Fruit fly (Drosophila melanogaster) whole organism, embryonic: Measurements from ENCODE around the gene SerRS-m.
A peak's percentile ranks its signal among the peaks of the same experiment; 100 is the strongest.

ENCODE experiments used
- Blimp-1 ChIP-seq: fragments of 200-800 bp; sonication (Bioruptor generic); optimal IDR thresholded peaks from 3 replicates; lab custom pipeline; 2018; ENCODE audit warnings: missing biosample characterization, missing genetic modification characterization, mild to moderate bottlenecking, moderate library complexity, missing genetic modification reagents
- CG12071 ChIP-seq: fragments of 200-800 bp; sonication (Bioruptor generic); optimal IDR thresholded peaks from 3 replicates; lab custom pipeline; 2018; ENCODE audit warnings: missing biosample characterization, mild to moderate bottlenecking, missing genetic modification characterization
- CG12155 ChIP-seq: fragments of 200-800 bp; sonication (Bioruptor generic); optimal IDR thresholded peaks from 3 replicates; lab custom pipeline; 2016; ENCODE audit warnings: missing biosample characterization, missing genetic modification characterization
- CG12659 ChIP-seq: fragments of 200-800 bp; sonication (Bioruptor generic); optimal IDR thresholded peaks from 3 replicates; lab custom pipeline; 2017; ENCODE audit warnings: mild to moderate bottlenecking, missing biosample characterization, missing genetic modification reagents, missing genetic modification characterization
- CG12942 ChIP-seq: fragments of 200-800 bp; sonication (Bioruptor generic); optimal IDR thresholded peaks from 3 replicates; lab custom pipeline; 2016; ENCODE audit warnings: missing biosample characterization, missing genetic modification characterization
- CG14014 ChIP-seq: fragments of 200-800 bp; sonication (Bioruptor generic); IDR thresholded peaks from 2 replicates; pipeline ENCODE4 v1.3.6; 2022; ENCODE audit warnings: missing biosample characterization, missing genetic modification characterization
- CG17912 ChIP-seq: fragments of 200-800 bp; sonication (Bioruptor generic); optimal IDR thresholded peaks from 2 replicates; lab custom pipeline; 2018; ENCODE audit warnings: missing biosample characterization, mild to moderate bottlenecking, missing genetic modification characterization
- CG18011 ChIP-seq: fragments of 200-800 bp; sonication (Bioruptor generic); optimal IDR thresholded peaks from 2 replicates; lab custom pipeline; 2017; ENCODE audit warnings: missing biosample characterization, missing genetic modification characterization, mild to moderate bottlenecking, moderate library complexity, missing genotype
- CG18599 ChIP-seq: fragments of 200-800 bp; sonication (Bioruptor generic); optimal IDR thresholded peaks from 3 replicates; lab custom pipeline; 2017; ENCODE audit warnings: missing biosample characterization, missing genetic modification characterization, mild to moderate bottlenecking, moderate library complexity, missing genetic modification reagents
- CG2889 ChIP-seq: fragments of 200-800 bp; sonication (Bioruptor generic); IDR thresholded peaks from 3 replicates; pipeline ENCODE4 v1.3.6; 2022; ENCODE audit warnings: missing biosample characterization, missing genetic modification characterization
- CG30403 ChIP-seq: fragments of 200-800 bp; sonication (Bioruptor generic); optimal IDR thresholded peaks from 3 replicates; lab custom pipeline; 2016; ENCODE audit warnings: missing biosample characterization, missing genetic modification characterization
- CG34422 ChIP-seq: fragments of 200-800 bp; sonication (Bioruptor generic); IDR thresholded peaks from 3 replicates; pipeline ENCODE4 v1.3.6; 2022; ENCODE audit warnings: missing biosample characterization, missing genetic modification characterization
- CG4404 ChIP-seq: fragments of 200-800 bp; sonication (Bioruptor generic); IDR thresholded peaks from 2 replicates; pipeline ENCODE4 v1.3.6; 2022; ENCODE audit warnings: missing biosample characterization, missing genetic modification characterization
- CG4820 ChIP-seq: fragments of 200-800 bp; sonication (Bioruptor generic); optimal IDR thresholded peaks from 3 replicates; lab custom pipeline; 2016; ENCODE audit warnings: missing biosample characterization, missing genetic modification characterization
- CG6683 ChIP-seq: fragments of 200-800 bp; sonication (Bioruptor generic); optimal IDR thresholded peaks from 2 replicates; lab custom pipeline; 2017; ENCODE audit warnings: missing biosample characterization, mild to moderate bottlenecking, missing genetic modification characterization, missing genetic modification reagents
- CG6791 ChIP-seq: fragments of 200-800 bp; sonication (Bioruptor generic); IDR thresholded peaks from 3 replicates; pipeline ENCODE4 v1.3.6; 2022; ENCODE audit warnings: missing biosample characterization, missing genetic modification characterization; ENCODE audit not compliant: partially characterized antibody
- CG7357 ChIP-seq: fragments of 200-800 bp; sonication (Bioruptor generic); IDR thresholded peaks from 3 replicates; pipeline ENCODE4 v1.3.6; 2022; ENCODE audit warnings: missing biosample characterization, missing genetic modification characterization
- Dip3 ChIP-seq: fragments of 200-800 bp; sonication (Bioruptor generic); optimal IDR thresholded peaks from 3 replicates; lab custom pipeline; 2016; ENCODE audit warnings: missing biosample characterization, missing genetic modification characterization
- Doc3 ChIP-seq: fragments of 200-800 bp; sonication (Bioruptor generic); IDR thresholded peaks from 3 replicates; pipeline ENCODE4 v1.3.6; 2022; ENCODE audit warnings: missing biosample characterization, missing genetic modification characterization; ENCODE audit not compliant: partially characterized antibody
- Dp ChIP-seq: fragments of 200-800 bp; sonication (Bioruptor generic); optimal IDR thresholded peaks from 2 replicates; lab custom pipeline; 2018; ENCODE audit warnings: missing biosample characterization, mild to moderate bottlenecking, missing genetic modification characterization, moderate library complexity
- E2f2 ChIP-seq: fragments of 200-800 bp; sonication (Bioruptor generic); IDR thresholded peaks from 2 replicates; pipeline ENCODE4 v1.3.6; 2022; ENCODE audit warnings: missing biosample characterization, missing genetic modification characterization
- Elba2 ChIP-seq: fragments of 200-800 bp; sonication (Bioruptor generic); optimal IDR thresholded peaks from 3 replicates; lab custom pipeline; 2016; ENCODE audit warnings: missing biosample characterization, missing genetic modification characterization
- Gug ChIP-seq: fragments of 200-800 bp; sonication (Bioruptor generic); IDR thresholded peaks from 4 replicates; pipeline ENCODE4 v1.3.6; 2022; ENCODE audit warnings: missing biosample characterization, missing genetic modification characterization
- HLHmδ ChIP-seq: fragments of 200-800 bp; sonication (Bioruptor generic); optimal IDR thresholded peaks from 2 replicates; lab custom pipeline; 2018; ENCODE audit warnings: missing biosample characterization, mild to moderate bottlenecking, missing genetic modification characterization, moderate library complexity
- Hmr ChIP-seq: fragments of 200-800 bp; sonication (Bioruptor generic); optimal IDR thresholded peaks from 3 replicates; lab custom pipeline; 2017; ENCODE audit warnings: mild to moderate bottlenecking, missing biosample characterization, missing genetic modification reagents, missing genetic modification characterization
- MESR4 ChIP-seq: fragments of 200-800 bp; sonication (Bioruptor generic); optimal IDR thresholded peaks from 2 replicates; lab custom pipeline; 2018; ENCODE audit warnings: missing biosample characterization, mild to moderate bottlenecking, missing genetic modification characterization, moderate library complexity
- Nf-YC ChIP-seq: fragments of 200-800 bp; optimal IDR thresholded peaks from 3 replicates; lab custom pipeline; 2019; ENCODE audit warnings: missing biosample characterization, mild to moderate bottlenecking, missing genetic modification characterization, moderate library complexity
- Oli ChIP-seq: fragments of 200-800 bp; sonication (Bioruptor generic); optimal IDR thresholded peaks from 2 replicates; lab custom pipeline; 2018; ENCODE audit warnings: missing biosample characterization, mild to moderate bottlenecking, missing genetic modification characterization, moderate library complexity
- Ssrp ChIP-seq: fragments of 200-800 bp; sonication (Bioruptor generic); optimal IDR thresholded peaks from 2 replicates; lab custom pipeline; 2018; ENCODE audit warnings: missing biosample characterization, mild to moderate bottlenecking, missing genetic modification characterization, moderate library complexity
- btn ChIP-seq: fragments of 200-800 bp; sonication (Bioruptor generic); optimal IDR thresholded peaks from 2 replicates; lab custom pipeline; 2016; ENCODE audit warnings: missing biosample characterization, missing genetic modification characterization
- corto ChIP-seq: fragments of 200-800 bp; sonication (Bioruptor generic); optimal IDR thresholded peaks from 2 replicates; lab custom pipeline; 2016; ENCODE audit warnings: missing biosample characterization, mild to moderate bottlenecking, missing genetic modification characterization, moderate library complexity
- crc ChIP-seq: fragments of 200-800 bp; sonication (Bioruptor generic); optimal IDR thresholded peaks from 2 replicates; lab custom pipeline; 2016; ENCODE audit warnings: missing biosample characterization, missing genetic modification characterization
- dmrt11E ChIP-seq: fragments of 200-800 bp; sonication (Bioruptor generic); optimal IDR thresholded peaks from 3 replicates; lab custom pipeline; 2018; ENCODE audit warnings: missing biosample characterization, mild to moderate bottlenecking, missing genetic modification characterization, moderate library complexity
- gem ChIP-seq: fragments of 200-800 bp; sonication (Bioruptor generic); optimal IDR thresholded peaks from 2 replicates; lab custom pipeline; 2019; ENCODE audit warnings: missing biosample characterization, mild to moderate bottlenecking, missing genetic modification characterization, moderate library complexity
- jigr1 ChIP-seq: fragments of 200-800 bp; sonication (Bioruptor generic); IDR thresholded peaks from 3 replicates; pipeline ENCODE4 v1.3.6; 2022; ENCODE audit warnings: missing biosample characterization, missing genetic modification characterization
- p53 ChIP-seq: fragments of 200-800 bp; sonication (Bioruptor generic); optimal IDR thresholded peaks from 2 replicates; lab custom pipeline; 2016; ENCODE audit warnings: missing biosample characterization, missing genetic modification characterization
- pan ChIP-seq, 4 experiments: fragments of >200 bp in 3 of 4; fragments of 200-800 bp in 1 of 4; sonication (Bioruptor generic) in 1 of 4; optimal IDR thresholded peaks in 3 of 4; IDR thresholded peaks in 1 of 4; 2 replicates each; pipeline versions ENCODE4 v1.3.6 to Lab custom; 2017 to 2022; ENCODE audit warnings: missing biosample characterization in 2 of 4, missing genetic modification characterization in 2 of 4, mixed read lengths in 1 of 4
- ranshi ChIP-seq: fragments of 200-800 bp; sonication (Bioruptor generic); IDR thresholded peaks from 2 replicates; pipeline ENCODE4 v1.3.6; 2022; ENCODE audit warnings: missing biosample characterization, missing genetic modification characterization
- slou ChIP-seq: fragments of 200-800 bp; sonication (Bioruptor generic); optimal IDR thresholded peaks from 3 replicates; lab custom pipeline; 2016; ENCODE audit warnings: missing biosample characterization, missing genetic modification characterization
- slp2 ChIP-seq: fragments of 200-800 bp; sonication (Bioruptor generic); optimal IDR thresholded peaks from 2 replicates; lab custom pipeline; 2016; ENCODE audit warnings: missing biosample characterization, missing genetic modification characterization
- tgo ChIP-seq: fragments of 200-800 bp; sonication (Bioruptor generic); IDR thresholded peaks from 3 replicates; pipeline ENCODE4 v1.3.6; 2022; ENCODE audit warnings: missing biosample characterization, missing genetic modification characterization
- tin ChIP-seq: fragments of 200-800 bp; sonication (Bioruptor generic); optimal IDR thresholded peaks from 3 replicates; lab custom pipeline; 2016; ENCODE audit warnings: missing biosample characterization, missing genetic modification characterization
- tio ChIP-seq: fragments of 200-800 bp; sonication (Bioruptor generic); optimal IDR thresholded peaks from 2 replicates; lab custom pipeline; 2017; ENCODE audit warnings: missing biosample characterization, missing genetic modification characterization, inconsistent platforms
- tup ChIP-seq: fragments of 200-800 bp; sonication (Bioruptor generic); optimal IDR thresholded peaks from 2 replicates; lab custom pipeline; 2016; ENCODE audit warnings: missing biosample characterization, mild to moderate bottlenecking, missing genetic modification characterization, moderate library complexity
- unc-4 ChIP-seq: fragments of 200-800 bp; sonication (Bioruptor generic); IDR thresholded peaks from 2 replicates; pipeline ENCODE4 v1.3.6; 2022; ENCODE audit warnings: missing biosample characterization, missing genetic modification characterization; ENCODE audit not compliant: partially characterized antibody
- wek ChIP-seq: fragments of 200-800 bp; sonication (Bioruptor generic); optimal IDR thresholded peaks from 3 replicates; lab custom pipeline; 2018; ENCODE audit warnings: missing biosample characterization, mild to moderate bottlenecking, missing genetic modification characterization, moderate library complexity
- z ChIP-seq: fragments of 200-800 bp; sonication (Bioruptor generic); IDR thresholded peaks from 3 replicates; pipeline ENCODE4 v1.3.6; 2022; ENCODE audit warnings: missing biosample characterization, missing genetic modification characterization
- zen2 ChIP-seq: fragments of 200-800 bp; sonication (Bioruptor generic); IDR thresholded peaks from 3 replicates; pipeline ENCODE4 v1.3.6; 2022; ENCODE audit warnings: missing biosample characterization, missing genetic modification characterization; ENCODE audit not compliant: partially characterized antibody

The SerRS-m gene

dm6 chr3R:15293005-15293877, 47.2 kb upstream of the SerRS-m start (continued):
- TF ChIP-seq CG12659 (GFP tag; lab: Kevin White, UChicago): no peak
- no peak for TF ChIP-seq jigr1 (GFP tag; lab: Robert Waterston, UW)
- TF ChIP-seq crc (GFP tag; lab: Kevin White, UChicago): peak; percentile 11
- no peak for TF ChIP-seq pan (optimal IDR thresholded peaks at IDR 0.05; lab: Kevin White, UChicago)
- no peak for TF ChIP-seq pan (GFP tag; optimal IDR thresholded peaks at IDR 0.05 in 1 of 2, IDR thresholded peaks at IDR 0.05 in 1 of 2)
- TF ChIP-seq zen2: no peak
- no peak for TF ChIP-seq HLHmδ (GFP tag; lab: Kevin White, UChicago)
- peak; percentile 58 for TF ChIP-seq gem (tag; lab: Kevin White, UChicago)
- no peak for TF ChIP-seq tin
- TF ChIP-seq slou: no peak
- TF ChIP-seq CG4404: no peak
- no peak for TF ChIP-seq unc-4
- TF ChIP-seq tio (GFP tag; lab: Kevin White, UChicago): no peak
- no peak for TF ChIP-seq CG34422 (GFP tag; lab: Robert Waterston, UW)
- no peak for TF ChIP-seq CG6683 (GFP tag; lab: Kevin White, UChicago)
- no peak for TF ChIP-seq Ssrp
- no peak for TF ChIP-seq slp2 (GFP tag; lab: Kevin White, UChicago)
- TF ChIP-seq CG17912 (GFP tag; lab: Kevin White, UChicago): no peak
- no peak for TF ChIP-seq Elba2 (GFP tag; lab: Kevin White, UChicago)
- TF ChIP-seq CG7357 (GFP tag; lab: Robert Waterston, UW): no peak
- TF ChIP-seq z (GFP tag; lab: Robert Waterston, UW): no peak
- no peak for TF ChIP-seq CG12071 (GFP tag; lab: Kevin White, UChicago)
- no peak for TF ChIP-seq CG12942
- TF ChIP-seq CG2889: no peak
- no peak for TF ChIP-seq Gug
- TF ChIP-seq tup (GFP tag; lab: Kevin White, UChicago): no peak
- TF ChIP-seq Dp (GFP tag; lab: Kevin White, UChicago): no peak
- TF ChIP-seq dmrt11E (tag; lab: Kevin White, UChicago): no peak
- peak; percentile 23 for TF ChIP-seq Blimp-1 (GFP tag; lab: Kevin White, UChicago)
- TF ChIP-seq Hmr (GFP tag; lab: Kevin White, UChicago): no peak
- TF ChIP-seq CG14014 (GFP tag; lab: Robert Waterston, UW): no peak
- no peak for TF ChIP-seq CG18011 (GFP tag; lab: Kevin White, UChicago)
- TF ChIP-seq Doc3 (GFP tag; lab: Robert Waterston, UW): no peak
- TF ChIP-seq Nf-YC (tag; lab: Kevin White, UChicago): no peak
- no peak for TF ChIP-seq MESR4 (GFP tag; lab: Kevin White, UChicago)
- no peak for TF ChIP-seq CG4820 (GFP tag; lab: Kevin White, UChicago)
- peak; percentile 45 for TF ChIP-seq CG30403
- no peak for TF ChIP-seq btn (GFP tag; lab: Kevin White, UChicago)
- TF ChIP-seq p53 (GFP tag; lab: Kevin White, UChicago): no peak
- TF ChIP-seq Dip3: no peak
- TF ChIP-seq CG6791 (GFP tag; lab: Robert Waterston, UW): no peak
- TF ChIP-seq E2f2 (GFP tag; lab: Robert Waterston, UW): no peak
- TF ChIP-seq CG18599 (GFP tag; lab: Kevin White, UChicago): peak; percentile 31
- TF ChIP-seq tgo (GFP tag; lab: Robert Waterston, UW): no peak
- TF ChIP-seq CG12155 (GFP tag; lab: Kevin White, UChicago): no peak
- TF ChIP-seq ranshi (GFP tag; lab: Robert Waterston, UW): no peak
- TF ChIP-seq Oli (tag; lab: Kevin White, UChicago): no peak
- TF ChIP-seq wek: no peak
- peak; percentile 4 for TF ChIP-seq corto (GFP tag; lab: Kevin White, UChicago)
